Fruit fly (Drosophila melanogaster) whole organism, larva: ENCODE data around the gene CG13064.

Experiments used
- noc ChIP-seq: fragments of 200-800 bp; sonication (Bioruptor generic); optimal IDR thresholded peaks from 3 replicates; lab custom pipeline; 2019; ENCODE audit warnings: missing biosample characterization, mild to moderate bottlenecking, missing genetic modification characterization, moderate library complexity

CG13064 gene

DNA sequence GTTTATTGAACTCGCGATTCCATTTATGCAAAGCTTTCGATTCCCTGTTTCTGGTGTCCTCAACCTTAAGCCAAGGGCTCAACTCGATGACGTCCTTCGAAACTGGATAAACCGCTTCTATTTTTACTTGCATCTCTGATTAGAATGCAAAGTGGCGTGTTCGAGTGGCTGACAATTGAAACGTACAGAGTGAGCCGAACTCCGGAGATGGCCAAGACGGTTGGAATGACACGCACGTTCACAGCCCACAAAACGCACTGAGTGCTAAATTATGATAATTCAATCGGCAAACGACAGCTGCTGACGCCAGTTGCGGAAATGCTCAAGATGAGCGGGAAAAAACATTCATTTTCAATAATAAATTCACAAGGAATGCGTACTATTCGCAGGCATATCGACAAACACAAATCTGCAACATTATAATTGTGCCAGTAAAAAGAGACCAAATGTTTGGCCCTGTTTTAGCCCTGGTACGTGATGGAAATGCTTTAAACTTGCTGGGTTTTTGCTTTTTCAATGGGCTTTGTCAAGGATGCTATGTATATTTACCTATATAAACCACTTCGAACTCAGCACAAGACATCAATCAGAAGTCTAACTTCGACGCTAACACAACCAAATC is 7.8 kb upstream of the CG13064 start, which contains the start of gene CG13066:
Gene CG13066, plus strand, starts transcription at position 572 of the 622 bp plus-strand sequence.
- TF ChIP-seq noc: no peak

dm6 chr3L:16275391-16276017 is 4.7 kb upstream of the CG13064 start:
- TF ChIP-seq noc: no peak

DNA sequence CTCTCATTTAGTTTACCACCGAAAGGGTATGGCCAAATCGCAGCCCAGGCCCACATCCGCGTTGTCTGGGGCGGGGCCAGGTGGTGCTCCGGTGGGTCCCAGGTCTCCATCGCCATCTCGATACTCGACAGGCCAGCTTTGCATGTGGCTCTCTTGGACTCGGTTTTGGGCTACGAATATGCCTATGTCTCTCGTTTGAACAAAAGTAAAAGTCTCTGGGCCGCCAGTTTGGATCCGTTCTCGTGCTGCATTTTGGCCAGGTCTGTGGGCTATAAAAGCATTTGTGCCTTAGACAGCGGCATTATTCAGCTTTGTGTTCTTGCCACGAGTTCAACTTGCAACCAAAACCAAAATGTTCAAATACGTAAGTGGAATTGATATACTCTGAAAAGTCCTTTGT is 3.1 kb upstream of the CG13064 start, which contains the start of gene CG13065:
Gene CG13065, plus strand, starts transcription at position 301 of the 400 bp plus-strand sequence.
- no peak for TF ChIP-seq noc

dm6 chr3L:16279171-16279570 is 1.0 kb upstream of the CG13064 start, which contains the start of gene CG13050:
TSS of gene CG13050 (minus strand) at chr3L:16279271.
- TF ChIP-seq noc: no peak

DNA sequence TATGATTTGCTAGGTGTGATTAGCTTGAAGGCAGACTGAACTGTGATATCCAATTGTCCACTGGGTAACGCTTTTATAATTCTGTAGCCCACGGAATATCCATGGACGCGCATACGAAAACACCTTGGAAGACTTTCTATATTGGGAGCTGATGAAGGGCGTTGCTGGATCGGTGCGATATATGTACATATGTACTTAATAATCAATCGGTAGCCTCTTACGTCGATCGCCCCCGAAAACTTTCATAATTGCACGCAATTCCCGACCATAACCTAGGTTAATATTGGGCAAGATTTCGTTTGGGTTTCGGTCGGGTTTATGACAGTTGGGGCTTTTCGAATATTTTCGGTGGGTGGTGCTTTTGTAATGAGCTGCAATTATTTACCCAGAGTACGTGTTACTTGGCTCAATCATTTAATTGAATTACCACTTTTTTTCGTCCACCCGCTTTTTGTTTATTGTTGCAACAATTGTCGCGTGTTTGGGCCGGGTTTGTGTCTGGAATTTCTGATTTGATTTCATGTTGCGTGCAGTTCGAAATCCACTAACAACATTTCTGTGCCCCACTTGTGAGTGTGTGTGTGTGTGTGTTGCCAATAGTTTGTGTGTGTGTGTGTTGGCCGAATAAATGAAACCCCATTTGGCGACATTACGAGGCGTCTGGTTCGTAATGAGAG is 1.8 kb downstream of the CG13064 start, which contains the start of gene CG13049:
Gene CG13049, minus strand, starts transcription at position 51 of the 677 bp plus-strand sequence.
- no peak for TF ChIP-seq noc

dm6 chr3L:16283821-16284220 is 3.6 kb downstream of the CG13064 start, which contains the start of gene CG13048:
TSS of gene CG13048 (minus strand) at chr3L:16283921.
- TF ChIP-seq noc: no peak

dm6 chr3L:16285346-16285911 is 5.2 kb downstream of the CG13064 start, which contains the start of gene CG13047:
TSS of gene CG13047 (minus strand) at chr3L:16285396.
- TF ChIP-seq noc: no peak

DNA sequence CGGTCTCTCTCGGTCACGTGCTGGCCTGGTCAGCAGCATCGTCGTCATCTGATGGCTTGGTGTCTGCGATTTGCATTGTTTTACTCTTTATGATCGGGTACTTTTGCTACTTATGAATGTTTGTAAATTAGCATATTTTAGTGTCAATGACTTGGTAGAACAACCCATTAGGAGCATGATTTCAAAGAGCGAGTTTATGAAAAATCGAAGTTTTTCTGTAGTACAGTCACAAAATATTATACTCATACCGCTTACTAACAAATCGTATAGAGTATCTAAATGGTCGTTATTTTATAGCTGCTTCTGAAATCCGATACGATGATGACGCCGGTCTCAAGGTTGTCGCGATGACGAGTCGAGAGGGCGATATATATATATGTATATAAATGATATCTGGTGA is 6.1 kb downstream of the CG13064 start:
- no peak for TF ChIP-seq noc

DNA sequence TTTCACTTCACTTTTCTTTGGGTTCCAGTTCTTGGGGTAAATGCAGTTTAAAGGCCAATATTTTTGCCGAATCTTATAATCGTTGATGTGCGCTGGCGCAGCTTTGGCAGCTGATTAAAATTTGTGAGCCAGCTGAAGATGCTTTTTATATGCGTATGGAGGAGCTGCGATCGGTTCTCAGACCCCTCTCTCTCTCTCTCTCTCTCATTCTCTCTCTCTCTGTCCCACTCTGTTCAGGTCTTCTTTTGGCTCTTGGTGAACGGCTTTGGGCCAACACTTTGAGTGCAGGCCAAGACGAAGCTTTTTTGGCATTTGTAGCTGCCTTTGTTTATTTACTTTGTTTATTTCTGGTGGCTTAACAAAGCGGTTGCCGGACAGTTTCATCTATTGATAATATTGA is 8.1 kb downstream of the CG13064 start, which contains the start of gene CG13046:
Gene CG13046, minus strand, starts transcription at position 101 of the 400 bp plus-strand sequence.
- TF ChIP-seq noc: no peak

DNA sequence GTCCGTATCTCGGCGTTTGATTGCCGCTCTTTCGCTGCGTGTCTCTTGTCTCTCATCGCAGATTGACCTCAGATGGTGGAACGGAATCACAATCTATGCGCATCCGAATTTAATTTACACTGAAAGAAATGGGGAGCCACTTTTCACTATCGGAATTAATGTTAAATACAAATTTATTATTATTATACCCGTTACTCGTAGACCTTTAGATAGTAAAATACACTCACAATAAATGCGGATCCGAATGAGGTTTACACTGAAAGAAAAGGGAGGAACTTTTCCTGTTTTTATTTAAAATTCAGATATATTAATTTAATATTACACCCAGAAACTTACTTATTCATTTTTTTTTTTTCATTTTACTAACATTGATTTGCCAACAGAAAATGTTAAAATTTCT is 8.9 kb downstream of the CG13064 start:
- no peak for TF ChIP-seq noc

DNA sequence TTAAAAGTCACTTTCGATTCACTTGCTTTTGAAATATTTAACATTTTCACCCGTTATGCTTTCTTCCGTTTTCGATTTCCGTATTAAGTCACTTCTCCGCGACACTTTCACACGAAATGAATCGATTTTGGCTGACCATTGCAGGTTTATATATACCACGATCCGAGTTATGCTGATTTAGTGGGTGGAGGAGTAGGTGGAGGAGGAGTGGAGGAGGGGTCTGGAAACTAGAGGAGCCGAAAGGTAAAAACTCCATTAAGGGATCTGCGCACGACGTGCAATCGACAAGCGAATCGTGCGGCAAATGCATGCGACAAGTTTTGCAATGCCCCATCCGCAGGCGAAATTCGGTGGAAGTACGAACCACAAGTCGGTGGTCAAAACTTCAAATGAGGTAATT is 10.6 kb downstream of the CG13064 start, which contains the start of gene CG13045:
Gene CG13045, minus strand, starts transcription at position 101 of the 400 bp plus-strand sequence.
- no peak for TF ChIP-seq noc

DNA sequence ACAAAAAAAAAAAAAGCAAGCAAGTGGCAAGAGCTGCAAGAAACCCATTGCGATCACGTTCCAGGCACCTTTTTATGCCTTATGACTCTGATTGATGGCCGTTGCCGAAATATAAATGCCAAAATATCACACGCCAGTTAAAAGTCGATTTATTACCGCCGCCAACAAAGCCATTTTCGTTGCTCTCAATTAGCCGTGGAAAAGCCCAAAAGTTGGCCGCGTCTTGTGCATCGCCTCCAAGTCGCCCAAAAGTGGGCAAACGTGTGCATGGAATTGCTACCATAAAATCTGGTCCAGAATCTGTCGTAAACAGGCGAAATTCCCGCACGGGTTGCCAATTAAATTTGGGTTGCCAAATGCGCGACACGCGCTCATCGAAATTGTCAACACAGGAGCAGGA is 11.5 kb downstream of the CG13064 start:
- no peak for TF ChIP-seq noc

- TF ChIP-seq noc: no peak
Measured at dm6 chr3L:16295447-16295846, 15.2 kb downstream of the CG13064 start, which contains the start of gene CG4962. TSS of gene CG4962 (minus strand) at chr3L:16295547.

DNA sequence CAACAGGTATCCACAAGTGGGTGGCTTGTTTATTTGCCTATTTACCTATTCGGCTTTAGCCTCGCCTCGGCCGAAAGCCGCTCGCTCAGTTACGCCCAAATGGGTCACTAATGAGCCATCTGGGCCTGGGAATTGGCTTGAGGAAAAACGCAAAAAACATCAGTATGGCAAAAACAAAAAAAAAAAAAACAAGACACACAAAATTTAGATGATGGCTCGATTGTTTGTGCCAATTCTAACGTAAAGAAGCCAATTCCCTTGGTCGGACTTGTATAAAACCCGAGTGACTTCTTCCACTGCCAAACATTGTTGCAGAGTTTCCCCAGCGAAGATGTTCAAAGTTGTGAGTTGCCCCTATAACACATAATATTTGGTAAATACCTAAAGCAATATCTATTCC is 20.9 kb downstream of the CG13064 start, which contains the start of gene CG4982:
Gene CG4982, plus strand, starts transcription at position 301 of the 400 bp plus-strand sequence.
- no peak for TF ChIP-seq noc

dm6 chr3L:16303078-16303477 is 22.9 kb downstream of the CG13064 start, which contains the start of gene CG13044:
TSS of gene CG13044 (minus strand) at chr3L:16303178.
- no peak for TF ChIP-seq noc

DNA sequence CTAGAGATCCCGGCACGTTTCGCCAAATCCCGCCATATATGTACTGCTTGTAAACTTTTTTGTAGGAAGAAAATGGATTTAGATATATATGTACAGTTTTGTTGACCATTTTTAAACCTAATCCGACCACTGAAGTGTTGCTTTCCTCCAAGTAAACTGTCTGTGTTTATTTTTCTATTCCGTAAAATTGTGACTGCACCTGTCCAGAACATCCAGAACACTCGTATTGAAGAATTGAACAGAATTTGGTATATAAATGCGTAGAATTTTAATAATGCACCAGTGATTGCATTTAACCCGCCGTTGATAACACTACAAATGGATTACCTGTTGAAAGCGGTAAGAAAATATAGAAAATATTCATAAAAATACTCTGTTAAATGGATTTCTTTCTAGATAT is 23.8 kb downstream of the CG13064 start, which contains the start of gene CG43249:
Gene CG43249, plus strand, starts transcription at position 301 of the 400 bp plus-strand sequence.
- no peak for TF ChIP-seq noc
